Fruit fly (Drosophila melanogaster) whole organism, embryonic: ENCODE measurements around the gene CG6749.

Experiments used
- B-H1 ChIP-seq: fragments of 200-800 bp; sonication (Bioruptor generic); IDR thresholded peaks from 3 replicates; pipeline ENCODE4 v1.3.6; 2022; ENCODE audit warnings: missing biosample characterization, missing genetic modification characterization
- CG1024 ChIP-seq: fragments of 200-800 bp; sonication (Bioruptor generic); IDR thresholded peaks from 2 replicates; pipeline ENCODE4 v1.3.6; 2022; ENCODE audit warnings: missing biosample characterization, missing genetic modification characterization
- CG10565 ChIP-seq: fragments of 200-800 bp; sonication (Bioruptor generic); optimal IDR thresholded peaks from 3 replicates; lab custom pipeline; 2016; ENCODE audit warnings: missing biosample characterization, mild to moderate bottlenecking, missing genetic modification characterization
- CG12659 ChIP-seq: fragments of 200-800 bp; sonication (Bioruptor generic); optimal IDR thresholded peaks from 3 replicates; lab custom pipeline; 2017; ENCODE audit warnings: mild to moderate bottlenecking, missing biosample characterization, missing genetic modification reagents, missing genetic modification characterization
- CG15696 ChIP-seq: fragments of 200-800 bp; sonication (Bioruptor generic); optimal IDR thresholded peaks from 2 replicates; lab custom pipeline; 2019; ENCODE audit warnings: missing biosample characterization, mild to moderate bottlenecking, missing genetic modification characterization, moderate library complexity
- CG17186 ChIP-seq: fragments of 200-800 bp; sonication (Bioruptor generic); optimal IDR thresholded peaks from 3 replicates; lab custom pipeline; 2017; ENCODE audit warnings: missing biosample characterization, missing genetic modification reagents, missing genetic modification characterization
- CG18476 ChIP-seq: fragments of 200-800 bp; sonication (Bioruptor generic); optimal IDR thresholded peaks from 2 replicates; lab custom pipeline; 2016; ENCODE audit warnings: missing biosample characterization, mild to moderate bottlenecking, missing genetic modification characterization
- CG2202 ChIP-seq: fragments of 200-800 bp; sonication (Bioruptor generic); optimal IDR thresholded peaks from 2 replicates; lab custom pipeline; 2018; ENCODE audit warnings: missing biosample characterization, mild to moderate bottlenecking, missing genetic modification characterization
- CG31441 ChIP-seq: fragments of 200-800 bp; sonication (Bioruptor generic); IDR thresholded peaks from 2 replicates; pipeline ENCODE4 v1.3.6; 2022; ENCODE audit warnings: missing biosample characterization, missing genetic modification characterization
- CG33213 ChIP-seq: fragments of 200-800 bp; sonication (Bioruptor generic); optimal IDR thresholded peaks from 3 replicates; lab custom pipeline; 2016; ENCODE audit warnings: missing biosample characterization, missing genetic modification characterization
- CG3407 ChIP-seq: fragments of 200-800 bp; sonication (Bioruptor generic); optimal IDR thresholded peaks from 2 replicates; lab custom pipeline; 2018; ENCODE audit warnings: missing biosample characterization, mild to moderate bottlenecking, missing genetic modification characterization
- CG34422 ChIP-seq: fragments of 200-800 bp; sonication (Bioruptor generic); IDR thresholded peaks from 3 replicates; pipeline ENCODE4 v1.3.6; 2022; ENCODE audit warnings: missing biosample characterization, missing genetic modification characterization
- CG42726 ChIP-seq: fragments of 200-800 bp; sonication (Bioruptor generic); IDR thresholded peaks from 2 replicates; pipeline ENCODE4 v1.3.6; 2022; ENCODE audit warnings: missing biosample characterization, missing genetic modification characterization; ENCODE audit not compliant: partially characterized antibody
- CG4730 ChIP-seq: fragments of 200-800 bp; sonication (Bioruptor generic); IDR thresholded peaks from 2 replicates; pipeline ENCODE4 v1.3.6; 2022; ENCODE audit warnings: missing biosample characterization, missing genetic modification characterization
- CG5245 ChIP-seq: fragments of 200-800 bp; sonication (Bioruptor generic); optimal IDR thresholded peaks from 3 replicates; lab custom pipeline; 2016; ENCODE audit warnings: missing biosample characterization, missing genetic modification characterization
- CG6175 ChIP-seq: fragments of 200-800 bp; sonication (Bioruptor generic); IDR thresholded peaks from 3 replicates; pipeline ENCODE4 v1.3.6; 2022; ENCODE audit warnings: missing biosample characterization, missing genetic modification characterization
- CG6765 ChIP-seq: fragments of 200-800 bp; sonication (Bioruptor generic); optimal IDR thresholded peaks from 3 replicates; lab custom pipeline; 2017; ENCODE audit warnings: missing biosample characterization, mild to moderate bottlenecking, missing genetic modification characterization
- CG7556 ChIP-seq: fragments of 200-800 bp; sonication (Bioruptor generic); optimal IDR thresholded peaks from 2 replicates; lab custom pipeline; 2017; ENCODE audit warnings: missing biosample characterization, mild to moderate bottlenecking, missing genetic modification characterization
- CG7786 ChIP-seq: fragments of 200-800 bp; sonication (Bioruptor generic); optimal IDR thresholded peaks from 2 replicates; lab custom pipeline; 2016; ENCODE audit warnings: missing biosample characterization, missing genetic modification characterization
- CG8478 ChIP-seq: fragments of >200 bp; optimal IDR thresholded peaks from 2 replicates; lab custom pipeline; 2018
- CG8924 ChIP-seq: fragments of 200-800 bp; optimal IDR thresholded peaks from 3 replicates; lab custom pipeline; 2019; ENCODE audit warnings: missing biosample characterization, mild to moderate bottlenecking, missing genetic modification characterization, moderate library complexity
- Ets97D ChIP-seq: fragments of 200-800 bp; sonication (Bioruptor generic); optimal IDR thresholded peaks from 3 replicates; lab custom pipeline; 2016; ENCODE audit warnings: missing biosample characterization, missing genetic modification characterization
- HLH3B ChIP-seq: fragments of 200-800 bp; sonication (Bioruptor generic); IDR thresholded peaks from 2 replicates; pipeline ENCODE4 v1.3.6; 2022; ENCODE audit warnings: missing biosample characterization, missing genetic modification characterization
- Hr3 ChIP-seq: fragments of 200-800 bp; sonication (Bioruptor generic); optimal IDR thresholded peaks from 3 replicates; lab custom pipeline; 2016; ENCODE audit warnings: missing biosample characterization, missing genetic modification characterization
- Lim3 ChIP-seq: fragments of 200-800 bp; sonication (Bioruptor generic); IDR thresholded peaks from 2 replicates; pipeline ENCODE4 v1.3.6; 2022; ENCODE audit warnings: missing biosample characterization, missing genetic modification characterization
- Med ChIP-seq: fragments of 200-800 bp; sonication (Bioruptor generic); peaks from one replicate; lab custom pipeline; 2016; ENCODE audit warnings: missing biosample characterization, missing genetic modification characterization, mild to moderate bottlenecking, inconsistent platforms, moderate library complexity
- NfI ChIP-seq: fragments of 200-800 bp; sonication (Bioruptor generic); optimal IDR thresholded peaks from 3 replicates; lab custom pipeline; 2018; ENCODE audit warnings: missing biosample characterization, mild to moderate bottlenecking, missing genetic modification characterization, moderate library complexity
- Oaz ChIP-seq: fragments of 200-800 bp; sonication (Bioruptor generic); IDR thresholded peaks from 2 replicates; pipeline ENCODE4 v1.3.6; 2022; ENCODE audit warnings: missing biosample characterization, missing genetic modification characterization
- Ravus ChIP-seq: fragments of 200-800 bp; sonication (Bioruptor generic); IDR thresholded peaks from 2 replicates; pipeline ENCODE4 v1.3.6; 2022; ENCODE audit warnings: missing biosample characterization, missing genetic modification characterization
- Usf ChIP-seq: fragments of 200-800 bp; sonication (Bioruptor generic); optimal IDR thresholded peaks from 2 replicates; lab custom pipeline; 2017; ENCODE audit warnings: missing genotype, missing biosample characterization, missing genetic modification characterization
- al ChIP-seq: fragments of 200-800 bp; sonication (Bioruptor generic); IDR thresholded peaks from 2 replicates; pipeline ENCODE4 v1.3.6; 2022; ENCODE audit warnings: missing biosample characterization, missing genetic modification characterization
- ase ChIP-seq: fragments of 200-800 bp; sonication (Bioruptor generic); IDR thresholded peaks from 3 replicates; pipeline ENCODE4 v1.3.6; 2022; ENCODE audit warnings: missing biosample characterization, missing genetic modification characterization
- bbx ChIP-seq: fragments of 200-800 bp; sonication (Bioruptor generic); IDR thresholded peaks from 2 replicates; pipeline ENCODE4 v1.3.6; 2022; ENCODE audit warnings: missing biosample characterization, missing genetic modification characterization; ENCODE audit not compliant: partially characterized antibody
- br ChIP-seq: fragments of >200 bp; optimal IDR thresholded peaks from 2 replicates; lab custom pipeline; 2017
- cato ChIP-seq: fragments of 200-800 bp; sonication (Bioruptor generic); optimal IDR thresholded peaks from 2 replicates; lab custom pipeline; 2016; ENCODE audit warnings: missing biosample characterization, missing genetic modification characterization, borderline replicate concordance
- chm ChIP-seq: fragments of 200-800 bp; sonication (Bioruptor generic); IDR thresholded peaks from 2 replicates; pipeline ENCODE4 v1.3.6; 2022; ENCODE audit warnings: missing biosample characterization, missing genetic modification characterization
- cwo ChIP-seq: fragments of 200-800 bp; sonication (Bioruptor generic); optimal IDR thresholded peaks from 3 replicates; lab custom pipeline; 2017; ENCODE audit warnings: missing biosample characterization, missing genetic modification characterization, mild to moderate bottlenecking, moderate library complexity, missing genetic modification reagents
- dati ChIP-seq: fragments of 200-800 bp; sonication (Bioruptor generic); IDR thresholded peaks from 2 replicates; pipeline ENCODE4 v1.3.6; 2022; ENCODE audit warnings: missing biosample characterization, missing genetic modification characterization
- ftz-f1 ChIP-seq: fragments of 200-800 bp; sonication (Bioruptor generic); optimal IDR thresholded peaks from 2 replicates; lab custom pipeline; 2016; ENCODE audit warnings: missing biosample characterization, missing genetic modification characterization
- gsb-n ChIP-seq: fragments of 200-800 bp; sonication (Bioruptor generic); optimal IDR thresholded peaks from 3 replicates; lab custom pipeline; 2018; ENCODE audit warnings: missing biosample characterization, mild to moderate bottlenecking, missing genetic modification characterization
- kni ChIP-seq: fragments of 200-800 bp; sonication (Bioruptor generic); optimal IDR thresholded peaks from 3 replicates; lab custom pipeline; 2017; ENCODE audit warnings: mild to moderate bottlenecking, missing biosample characterization, missing genetic modification reagents, missing genetic modification characterization
- lab ChIP-seq: fragments of 200-800 bp; sonication (Bioruptor generic); optimal IDR thresholded peaks from 3 replicates; lab custom pipeline; 2017; ENCODE audit warnings: missing biosample characterization, missing genetic modification characterization, mild to moderate bottlenecking, moderate library complexity, missing genetic modification reagents
- lmd ChIP-seq: fragments of 200-800 bp; sonication (Bioruptor generic); IDR thresholded peaks from 2 replicates; pipeline ENCODE4 v1.3.6; 2022; ENCODE audit warnings: missing biosample characterization, missing genetic modification characterization
- lola ChIP-seq, 3 experiments: fragments of >200 bp in 2 of 3; fragments of 200-800 bp in 1 of 3; sonication (Bioruptor generic) in 1 of 3; optimal IDR thresholded peaks; 2 replicates each; lab custom pipeline; 2017 to 2019; ENCODE audit warnings: missing biosample characterization in 3 of 3, missing genetic modification characterization in 3 of 3, mild to moderate bottlenecking in 1 of 3, moderate library complexity in 1 of 3
- mld ChIP-seq: fragments of 200-800 bp; sonication (Bioruptor generic); IDR thresholded peaks from 3 replicates; pipeline ENCODE4 v1.3.6; 2022; ENCODE audit warnings: missing biosample characterization, missing genetic modification characterization; ENCODE audit not compliant: partially characterized antibody
- odd ChIP-seq: fragments of 200-800 bp; sonication (Bioruptor generic); optimal IDR thresholded peaks from 2 replicates; lab custom pipeline; 2017; ENCODE audit warnings: missing biosample characterization, mild to moderate bottlenecking, missing genetic modification characterization
- pzg ChIP-seq: fragments of 200-800 bp; sonication (Bioruptor generic); optimal IDR thresholded peaks from 3 replicates; lab custom pipeline; 2018; ENCODE audit warnings: missing biosample characterization, mild to moderate bottlenecking, missing genetic modification characterization, moderate library complexity
- stwl ChIP-seq: fragments of 200-800 bp; sonication (Bioruptor generic); optimal IDR thresholded peaks from 3 replicates; lab custom pipeline; 2018; ENCODE audit warnings: missing biosample characterization, mild to moderate bottlenecking, missing genetic modification characterization, moderate library complexity
- ttk ChIP-seq: fragments of 200-800 bp; sonication (Bioruptor generic); IDR thresholded peaks from 2 replicates; pipeline ENCODE4 v2.1.2; 2022; ENCODE audit warnings: missing biosample characterization, missing genetic modification characterization
- tup ChIP-seq: fragments of 200-800 bp; sonication (Bioruptor generic); optimal IDR thresholded peaks from 2 replicates; lab custom pipeline; 2016; ENCODE audit warnings: missing biosample characterization, mild to moderate bottlenecking, missing genetic modification characterization, moderate library complexity
- vfl ChIP-seq: fragments of 200-800 bp; sonication (Bioruptor generic); optimal IDR thresholded peaks from 2 replicates; lab custom pipeline; 2016; ENCODE audit warnings: missing biosample characterization, missing genetic modification characterization
- wdn ChIP-seq: fragments of 200-800 bp; sonication (Bioruptor generic); IDR thresholded peaks from 2 replicates; pipeline ENCODE4 v1.3.6; 2022; ENCODE audit warnings: missing biosample characterization, missing genetic modification characterization

CG6749 gene

DNA sequence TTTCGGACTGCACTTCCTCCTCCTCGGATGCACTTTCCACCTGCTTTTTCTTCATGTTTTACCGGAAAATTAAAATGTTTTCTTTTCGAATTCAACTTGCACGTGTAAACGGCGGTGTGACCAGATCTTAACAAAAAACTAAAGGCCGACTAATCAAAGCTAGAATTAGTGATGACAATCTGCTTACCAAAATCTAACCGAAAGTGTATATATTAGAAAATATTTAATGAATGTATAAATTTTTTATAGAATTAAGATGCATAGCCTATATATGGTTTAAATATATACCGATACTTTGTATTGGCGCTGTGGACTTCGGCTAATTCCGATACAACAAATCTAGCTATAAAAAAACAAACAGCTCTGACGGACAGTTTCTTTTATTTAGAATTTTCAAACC, 14.7 kb downstream of the CG6749 start, which contains the start of the genes CG18178 and CG14174 (continued):
- TF ChIP-seq ase (GFP tag; lab: Robert Waterston, UW) (0 out of 3 replicates have a peak, but pooled peaks have one; percentile 42), CG6175 (GFP tag; lab: Robert Waterston, UW) (no peak), CG8478 (lab: Kevin White, UChicago) (no peak), CG7556 (GFP tag; lab: Kevin White, UChicago) (peak; percentile 35), CG6765 (no peak), CG15696 (tag; lab: Kevin White, UChicago) (peak; percentile 85), Med (GFP tag; lab: Kevin White, UChicago) (peak; percentile 71), CG8924 (tag; lab: Kevin White, UChicago) (peak; percentile 80), CG3407 (GFP tag; lab: Kevin White, UChicago) (no peak), CG1024 (GFP tag; lab: Robert Waterston, UW) (no peak), CG17186 (GFP tag; lab: Kevin White, UChicago) (peak; percentile 40), vfl (GFP tag; lab: Kevin White, UChicago) (no peak), CG18476 (GFP tag; lab: Kevin White, UChicago) (peak; percentile 38), mld (GFP tag; lab: Robert Waterston, UW) (no peak), Ets97D (GFP tag; lab: Kevin White, UChicago) (peak; percentile 11), NfI (peak; percentile 76), CG7786 (GFP tag; lab: Kevin White, UChicago) (no peak), odd (no peak), Oaz (GFP tag; lab: Robert Waterston, UW) (no peak), Ravus (GFP tag; lab: Robert Waterston, UW) (no peak), lola (GFP tag; optimal IDR thresholded peaks at IDR 0.05; lab: Kevin White, UChicago) (peak in 1 of 3 experiments; percentile 75), CG31441 (GFP tag; lab: Robert Waterston, UW) (peak; percentile 69), CG34422 (peak; percentile 73), Usf (peak; percentile 38), chm (GFP tag; lab: Robert Waterston, UW) (no peak), cwo (GFP tag; lab: Kevin White, UChicago) (peak; percentile 48), kni (GFP tag; lab: Kevin White, UChicago) (no peak), br (no peak), CG12659 (GFP tag; lab: Kevin White, UChicago) (peak; percentile 77), CG42726 (GFP tag; lab: Robert Waterston, UW) (no peak), stwl (tag; lab: Kevin White, UChicago) (peak; percentile 35), wdn (GFP tag; lab: Robert Waterston, UW) (no peak), HLH3B (GFP tag; lab: Robert Waterston, UW) (peak; percentile 68), al (GFP tag; lab: Robert Waterston, UW) (peak; percentile 44; the same call in 1 of the 2 replicates), CG10565 (no peak), dati (GFP tag; lab: Robert Waterston, UW) (no peak), CG33213 (no peak), CG4730 (no peak; the same call in 1 of the 2 replicates), Lim3 (no peak), lab (GFP tag; lab: Kevin White, UChicago) (no peak), CG5245 (GFP tag; lab: Kevin White, UChicago) (peak; percentile 41), bbx (no peak), ttk (GFP tag; lab: Robert Waterston, UW) (peak; percentile 49; the same call in 1 of the 2 replicates), Hr3 (GFP tag; lab: Kevin White, UChicago) (peak; percentile 66), B-H1 (GFP tag; lab: Robert Waterston, UW) (no peak; the same call in 2 of the 3 replicates), cato (peak; percentile 48), pzg (GFP tag; lab: Kevin White, UChicago) (peak; percentile 47), ftz-f1 (GFP tag; lab: Kevin White, UChicago) (no peak), gsb-n (tag; lab: Kevin White, UChicago) (no peak), tup (no peak), lmd (GFP tag; lab: Robert Waterston, UW) (peak; percentile 68), CG2202 (tag; lab: Kevin White, UChicago) (peak; percentile 28)
